Fruit fly (Drosophila melanogaster) whole organism, embryonic: ENCODE data around the gene CG43321.

Experiments used
- CG15514 ChIP-seq: fragments of 200-800 bp; sonication (Bioruptor generic); optimal IDR thresholded peaks from 3 replicates; lab custom pipeline; 2017; ENCODE audit warnings: missing biosample characterization, missing genetic modification characterization, mild to moderate bottlenecking, moderate library complexity, missing genetic modification reagents
- CG34422 ChIP-seq: fragments of 200-800 bp; sonication (Bioruptor generic); IDR thresholded peaks from 3 replicates; pipeline ENCODE4 v1.3.6; 2022; ENCODE audit warnings: missing biosample characterization, missing genetic modification characterization

DNA sequence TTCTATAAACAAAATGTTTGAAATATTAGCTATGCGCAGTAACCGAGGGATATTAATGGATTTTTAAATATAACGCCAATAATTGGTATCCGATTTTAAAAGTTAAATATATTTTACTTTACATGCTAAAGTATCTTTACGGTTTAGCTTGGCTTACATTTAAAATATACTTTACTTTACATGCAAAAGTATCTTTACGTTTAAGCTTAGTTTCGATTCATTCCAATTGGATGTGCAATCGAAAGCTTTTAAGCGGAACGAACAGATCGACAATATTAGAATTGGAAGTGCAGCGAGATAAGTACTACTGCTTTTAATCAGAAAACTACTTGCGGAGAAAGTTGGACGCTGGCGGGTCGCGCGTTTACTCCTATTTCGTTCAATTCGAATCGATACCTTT, 16.9 kb downstream of the CG43321 start:
- TF ChIP-seq CG15514 = no peak
- TF ChIP-seq CG34422 = no peak
